Fruit fly (Drosophila melanogaster) whole organism, embryonic: Measurements from ENCODE around the gene Bcs1.

ENCODE experiments used
- Antp ChIP-seq: fragments of 200-800 bp; sonication (Bioruptor generic); optimal IDR thresholded peaks from 3 replicates; lab custom pipeline; 2016; ENCODE audit warnings: missing biosample characterization, missing genetic modification characterization
- BtbVII ChIP-seq: fragments of 200-800 bp; sonication (Bioruptor generic); optimal IDR thresholded peaks from 3 replicates; lab custom pipeline; 2017; ENCODE audit warnings: missing biosample characterization, mild to moderate bottlenecking, missing genetic modification characterization
- CG12219 ChIP-seq: fragments of 200-800 bp; sonication (Bioruptor generic); optimal IDR thresholded peaks from 3 replicates; lab custom pipeline; 2018; ENCODE audit warnings: missing biosample characterization, mild to moderate bottlenecking, missing genetic modification characterization
- CG13775 ChIP-seq: fragments of 200-800 bp; sonication (Bioruptor generic); optimal IDR thresholded peaks from 3 replicates; lab custom pipeline; 2017; ENCODE audit warnings: missing biosample characterization, mild to moderate bottlenecking, missing genetic modification characterization
- CG1529 ChIP-seq: fragments of 200-800 bp; sonication (Bioruptor generic); optimal IDR thresholded peaks from 3 replicates; lab custom pipeline; 2018; ENCODE audit warnings: missing biosample characterization, missing genetic modification characterization
- CG15479 ChIP-seq: fragments of 200-800 bp; sonication (Bioruptor generic); optimal IDR thresholded peaks from 3 replicates; lab custom pipeline; 2019; ENCODE audit warnings: missing biosample characterization, mild to moderate bottlenecking, missing genetic modification characterization, moderate library complexity
- CG15601 ChIP-seq: fragments of 200-800 bp; sonication (Bioruptor generic); optimal IDR thresholded peaks from 3 replicates; lab custom pipeline; 2019; ENCODE audit warnings: missing biosample characterization, mild to moderate bottlenecking, missing genetic modification characterization, moderate library complexity
- CG1647 ChIP-seq: fragments of 200-800 bp; sonication (Bioruptor generic); optimal IDR thresholded peaks from 3 replicates; lab custom pipeline; 2016; ENCODE audit warnings: missing biosample characterization, missing genetic modification characterization
- CG17328 ChIP-seq: fragments of 200-800 bp; sonication (Bioruptor generic); IDR thresholded peaks from 2 replicates; pipeline ENCODE4 v1.3.6; 2022; ENCODE audit warnings: missing biosample characterization, missing genetic modification characterization
- CG17568 ChIP-seq: fragments of 200-800 bp; sonication (Bioruptor generic); optimal IDR thresholded peaks from 2 replicates; lab custom pipeline; 2018; ENCODE audit warnings: missing biosample characterization, mild to moderate bottlenecking, missing genetic modification characterization, moderate library complexity
- CG17802 ChIP-seq: fragments of 200-800 bp; sonication (Bioruptor generic); optimal IDR thresholded peaks from 2 replicates; lab custom pipeline; 2018; ENCODE audit warnings: missing biosample characterization, mild to moderate bottlenecking, missing genetic modification characterization, moderate library complexity
- CG18764 ChIP-seq: fragments of 200-800 bp; sonication (Bioruptor generic); optimal IDR thresholded peaks from 3 replicates; lab custom pipeline; 2016; ENCODE audit warnings: missing biosample characterization, missing genetic modification characterization
- CG2116 ChIP-seq: fragments of 200-800 bp; sonication (Bioruptor generic); optimal IDR thresholded peaks from 3 replicates; lab custom pipeline; 2018; ENCODE audit warnings: missing biosample characterization, mild to moderate bottlenecking, missing genetic modification characterization
- CG32532 ChIP-seq: fragments of 200-800 bp; sonication (Bioruptor generic); IDR thresholded peaks from 2 replicates; pipeline ENCODE4 v1.3.6; 2022; ENCODE audit warnings: missing biosample characterization, missing genetic modification characterization
- CG33213 ChIP-seq: fragments of 200-800 bp; sonication (Bioruptor generic); optimal IDR thresholded peaks from 3 replicates; lab custom pipeline; 2016; ENCODE audit warnings: missing biosample characterization, missing genetic modification characterization
- CG3995 ChIP-seq: fragments of 200-800 bp; sonication (Bioruptor generic); optimal IDR thresholded peaks from 3 replicates; lab custom pipeline; 2016; ENCODE audit warnings: missing biosample characterization, missing genetic modification characterization
- CG6689 ChIP-seq: fragments of 200-800 bp; sonication (Bioruptor generic); IDR thresholded peaks from 2 replicates; pipeline ENCODE4 v1.3.6; 2022; ENCODE audit warnings: missing biosample characterization, missing genetic modification characterization
- CG6791 ChIP-seq: fragments of 200-800 bp; sonication (Bioruptor generic); IDR thresholded peaks from 3 replicates; pipeline ENCODE4 v1.3.6; 2022; ENCODE audit warnings: missing biosample characterization, missing genetic modification characterization; ENCODE audit not compliant: partially characterized antibody
- CG7357 ChIP-seq: fragments of 200-800 bp; sonication (Bioruptor generic); IDR thresholded peaks from 3 replicates; pipeline ENCODE4 v1.3.6; 2022; ENCODE audit warnings: missing biosample characterization, missing genetic modification characterization
- CG7839 ChIP-seq: fragments of 200-800 bp; sonication (Bioruptor generic); optimal IDR thresholded peaks from 3 replicates; lab custom pipeline; 2018; ENCODE audit warnings: missing biosample characterization, mild to moderate bottlenecking, missing genetic modification characterization, moderate library complexity
- CoRest ChIP-seq: fragments of 200-800 bp; sonication (Bioruptor generic); optimal IDR thresholded peaks from 3 replicates; lab custom pipeline; 2018; ENCODE audit warnings: missing biosample characterization, mild to moderate bottlenecking, missing genetic modification characterization, moderate library complexity
- CrebB ChIP-seq: fragments of 200-800 bp; sonication (Bioruptor generic); optimal IDR thresholded peaks from 3 replicates; lab custom pipeline; 2018; ENCODE audit warnings: missing biosample characterization, mild to moderate bottlenecking, missing genetic modification characterization
- Doc2 ChIP-seq: fragments of 200-800 bp; sonication (Bioruptor generic); IDR thresholded peaks from 2 replicates; pipeline ENCODE4 v1.3.6; 2022; ENCODE audit warnings: missing biosample characterization, missing genetic modification characterization
- Elba2 ChIP-seq: fragments of 200-800 bp; sonication (Bioruptor generic); optimal IDR thresholded peaks from 3 replicates; lab custom pipeline; 2016; ENCODE audit warnings: missing biosample characterization, missing genetic modification characterization
- Lhr ChIP-seq: fragments of 200-800 bp; sonication (Bioruptor generic); optimal IDR thresholded peaks from 3 replicates; lab custom pipeline; 2017; ENCODE audit warnings: mild to moderate bottlenecking, missing biosample characterization, missing genetic modification reagents, missing genetic modification characterization
- Oaz ChIP-seq: fragments of 200-800 bp; sonication (Bioruptor generic); IDR thresholded peaks from 2 replicates; pipeline ENCODE4 v1.3.6; 2022; ENCODE audit warnings: missing biosample characterization, missing genetic modification characterization
- Rx ChIP-seq: fragments of 200-800 bp; sonication (Bioruptor generic); IDR thresholded peaks from 2 replicates; pipeline ENCODE4 v1.3.6; 2022; ENCODE audit warnings: missing biosample characterization, missing genetic modification characterization
- Spps ChIP-seq: fragments of 200-800 bp; sonication (Bioruptor generic); optimal IDR thresholded peaks from 2 replicates; lab custom pipeline; 2018; ENCODE audit warnings: missing biosample characterization, mild to moderate bottlenecking, missing genetic modification characterization
- al ChIP-seq: fragments of 200-800 bp; sonication (Bioruptor generic); IDR thresholded peaks from 2 replicates; pipeline ENCODE4 v1.3.6; 2022; ENCODE audit warnings: missing biosample characterization, missing genetic modification characterization
- amos ChIP-seq: fragments of 200-800 bp; sonication (Bioruptor generic); IDR thresholded peaks from 2 replicates; pipeline ENCODE4 v1.3.6; 2022; ENCODE audit warnings: missing biosample characterization, missing genetic modification characterization; ENCODE audit not compliant: partially characterized antibody
- ci ChIP-seq: fragments of 200-800 bp; sonication (Bioruptor generic); IDR thresholded peaks from 3 replicates; pipeline ENCODE4 v1.3.6; 2022; ENCODE audit warnings: missing biosample characterization, missing genetic modification characterization
- crp ChIP-seq, 2 experiments: fragments of 200-800 bp; sonication (Bioruptor generic); optimal IDR thresholded peaks; 2 replicates in 1 of 2; 3 replicates in 1 of 2; lab custom pipeline; 2017; ENCODE audit warnings: missing biosample characterization in 2 of 2, missing genetic modification characterization in 2 of 2, mild to moderate bottlenecking in 1 of 2, moderate library complexity in 1 of 2
- dm ChIP-seq: fragments of 200-800 bp; sonication (Bioruptor generic); optimal IDR thresholded peaks from 3 replicates; lab custom pipeline; 2016; ENCODE audit warnings: missing biosample characterization, missing genetic modification characterization
- gcm2 ChIP-seq: fragments of 200-800 bp; sonication (Bioruptor generic); optimal IDR thresholded peaks from 2 replicates; lab custom pipeline; 2016; ENCODE audit warnings: missing biosample characterization, missing genetic modification characterization
- hbn ChIP-seq: fragments of 200-800 bp; sonication (Bioruptor generic); IDR thresholded peaks from 2 replicates; pipeline ENCODE4 v1.3.6; 2022; ENCODE audit warnings: missing biosample characterization, missing genetic modification characterization; ENCODE audit not compliant: partially characterized antibody
- her ChIP-seq: fragments of 200-800 bp; sonication (Bioruptor generic); optimal IDR thresholded peaks from 2 replicates; lab custom pipeline; 2016; ENCODE audit warnings: missing biosample characterization, missing genetic modification characterization
- kah ChIP-seq: fragments of 200-800 bp; sonication (Bioruptor generic); optimal IDR thresholded peaks from 2 replicates; lab custom pipeline; 2018; ENCODE audit warnings: missing biosample characterization, mild to moderate bottlenecking, missing genetic modification characterization
- kni ChIP-seq: fragments of 200-800 bp; sonication (Bioruptor generic); optimal IDR thresholded peaks from 3 replicates; lab custom pipeline; 2017; ENCODE audit warnings: mild to moderate bottlenecking, missing biosample characterization, missing genetic modification reagents, missing genetic modification characterization
- lov ChIP-seq, 2 experiments: fragments of 200-800 bp in 1 of 2; fragments of >200 bp in 1 of 2; sonication (Bioruptor generic) in 1 of 2; IDR thresholded peaks in 1 of 2; optimal IDR thresholded peaks in 1 of 2; 2 replicates in 1 of 2; 3 replicates in 1 of 2; pipeline versions ENCODE4 v1.3.6 to Lab custom; 2017 to 2022; ENCODE audit warnings: missing biosample characterization in 1 of 2, missing genetic modification characterization in 1 of 2
- mld ChIP-seq: fragments of 200-800 bp; sonication (Bioruptor generic); IDR thresholded peaks from 3 replicates; pipeline ENCODE4 v1.3.6; 2022; ENCODE audit warnings: missing biosample characterization, missing genetic modification characterization; ENCODE audit not compliant: partially characterized antibody
- nerfin-1 ChIP-seq: fragments of 200-800 bp; sonication (Bioruptor generic); optimal IDR thresholded peaks from 3 replicates; lab custom pipeline; 2019; ENCODE audit warnings: missing biosample characterization, mild to moderate bottlenecking, missing genetic modification characterization, moderate library complexity
- prd ChIP-seq, 3 experiments: fragments of >200 bp in 2 of 3; fragments of 200-800 bp in 1 of 3; sonication (Bioruptor generic) in 1 of 3; optimal IDR thresholded peaks in 2 of 3; IDR thresholded peaks in 1 of 3; 2 replicates in 2 of 3; 3 replicates in 1 of 3; pipeline versions ENCODE4 v1.3.6 to Lab custom; 2017 to 2022; ENCODE audit warnings: missing biosample characterization in 1 of 3, missing genetic modification characterization in 1 of 3
- ranshi ChIP-seq: fragments of 200-800 bp; sonication (Bioruptor generic); IDR thresholded peaks from 2 replicates; pipeline ENCODE4 v1.3.6; 2022; ENCODE audit warnings: missing biosample characterization, missing genetic modification characterization
- salm ChIP-seq: fragments of 200-800 bp; sonication (Bioruptor generic); optimal IDR thresholded peaks from 2 replicates; lab custom pipeline; 2018; ENCODE audit warnings: missing biosample characterization, mild to moderate bottlenecking, missing genetic modification characterization
- trh ChIP-seq: fragments of 200-800 bp; sonication (Bioruptor generic); optimal IDR thresholded peaks from 2 replicates; lab custom pipeline; 2016; ENCODE audit warnings: missing biosample characterization, missing genetic modification characterization
- vnd ChIP-seq: fragments of 200-800 bp; sonication (Bioruptor generic); IDR thresholded peaks from 3 replicates; pipeline ENCODE4 v1.3.6; 2022; ENCODE audit warnings: missing biosample characterization, missing genetic modification characterization; ENCODE audit not compliant: partially characterized antibody
- zfh1 ChIP-seq: fragments of 200-800 bp; sonication (Bioruptor generic); IDR thresholded peaks from 3 replicates; pipeline ENCODE4 v1.3.6; 2022; ENCODE audit warnings: missing biosample characterization, missing genetic modification characterization

Bcs1 gene

dm6 chr2L:10220501-10221386 is 1.7 kb upstream of the Bcs1 start, which contains the start of the genes Npc1a and Prosalpha6 (continued):
- TF ChIP-seq salm (tag; lab: Kevin White, UChicago) = no peak
- peak; percentile 56; the same call in 2 of the 3 replicates for TF ChIP-seq CG6791 (GFP tag; lab: Robert Waterston, UW)
- no peak for TF ChIP-seq CG7839 (tag; lab: Kevin White, UChicago)
- TF ChIP-seq Oaz (GFP tag; lab: Robert Waterston, UW) = no peak
- TF ChIP-seq Rx (GFP tag; lab: Robert Waterston, UW) = no peak
- no peak for TF ChIP-seq Spps (tag; lab: Kevin White, UChicago)
- TF ChIP-seq Doc2 (GFP tag; lab: Robert Waterston, UW) = no peak
- peak in 1 of 2 experiments; percentile 10 for TF ChIP-seq crp (GFP tag; optimal IDR thresholded peaks at IDR 0.05; lab: Kevin White, UChicago)
- TF ChIP-seq BtbVII (GFP tag; lab: Kevin White, UChicago) = no peak
- TF ChIP-seq al = no peak
- no peak for TF ChIP-seq her (GFP tag; lab: Kevin White, UChicago)
- TF ChIP-seq ranshi (GFP tag; lab: Robert Waterston, UW) = no peak
- TF ChIP-seq CG17568 = no peak
- TF ChIP-seq hbn = peak; percentile 54
- TF ChIP-seq nerfin-1 (tag; lab: Kevin White, UChicago) = no peak
- peak; percentile 2 for TF ChIP-seq kah (GFP tag; lab: Kevin White, UChicago)
- no peak for TF ChIP-seq lov (optimal IDR thresholded peaks at IDR 0.05; lab: Kevin White, UChicago)
- TF ChIP-seq lov (GFP tag; IDR thresholded peaks at IDR 0.05; lab: Robert Waterston, UW) = no peak
- no peak for TF ChIP-seq CoRest
- no peak for TF ChIP-seq CG33213
- TF ChIP-seq CG15601 (tag; lab: Kevin White, UChicago) = no peak
- no peak for TF ChIP-seq CG17328
- no peak for TF ChIP-seq Antp
- TF ChIP-seq Lhr = peak; percentile 33
- TF ChIP-seq ci = no peak
- TF ChIP-seq gcm2 = peak; percentile 1
- TF ChIP-seq CG15479 (GFP tag; lab: Kevin White, UChicago) = no peak
- no peak for TF ChIP-seq CG7357 (GFP tag; lab: Robert Waterston, UW)
- peak; percentile 78; the same call in 1 of the 2 replicates for TF ChIP-seq amos
- peak; percentile 59; the same call in 1 of the 3 replicates for TF ChIP-seq vnd (GFP tag; lab: Robert Waterston, UW)
- TF ChIP-seq mld (GFP tag; lab: Robert Waterston, UW) = no peak
- TF ChIP-seq CG1647 (GFP tag; lab: Kevin White, UChicago) = no peak
- TF ChIP-seq prd (optimal IDR thresholded peaks at IDR 0.05; lab: Kevin White, UChicago) = no peak
- no peak for TF ChIP-seq prd (GFP tag; IDR thresholded peaks at IDR 0.05; lab: Robert Waterston, UW)
- no peak for TF ChIP-seq trh
- peak; percentile 25 for TF ChIP-seq CG17802 (tag; lab: Kevin White, UChicago)
- no peak for TF ChIP-seq CrebB (tag; lab: Kevin White, UChicago)
- no peak for TF ChIP-seq CG12219 (GFP tag; lab: Kevin White, UChicago)
- TF ChIP-seq CG3995 (GFP tag; lab: Kevin White, UChicago) = peak; percentile 27
- no peak for TF ChIP-seq zfh1 (GFP tag; lab: Robert Waterston, UW)
- no peak for TF ChIP-seq CG6689 (GFP tag; lab: Robert Waterston, UW)
- TF ChIP-seq CG1529 = no peak
- no peak for TF ChIP-seq CG32532 (GFP tag; lab: Robert Waterston, UW)
- no peak for TF ChIP-seq CG18764
- no peak for TF ChIP-seq kni
- TF ChIP-seq Elba2 (GFP tag; lab: Kevin White, UChicago) = no peak
- no peak for TF ChIP-seq dm (GFP tag; lab: Kevin White, UChicago)
- TF ChIP-seq CG13775 = peak; percentile 28
- TF ChIP-seq CG2116 (GFP tag; lab: Kevin White, UChicago) = peak; percentile 78
